Fruit fly (Drosophila melanogaster) whole organism, embryonic: ENCODE measurements around the gene CG43121.

Experiments used
- Ada2b ChIP-seq: fragments of 200-800 bp; sonication (Bioruptor generic); IDR thresholded peaks from 2 replicates; pipeline ENCODE4 v1.3.6; 2022; ENCODE audit warnings: missing biosample characterization, missing genetic modification characterization
- CG10274 ChIP-seq: fragments of 200-800 bp; sonication (Bioruptor generic); optimal IDR thresholded peaks from 3 replicates; lab custom pipeline; 2017; ENCODE audit warnings: missing biosample characterization, mild to moderate bottlenecking, missing genetic modification characterization
- CG11398 ChIP-seq: fragments of 200-800 bp; sonication (Bioruptor generic); optimal IDR thresholded peaks from 2 replicates; lab custom pipeline; 2016; ENCODE audit warnings: missing biosample characterization, missing genetic modification characterization
- CG15073 ChIP-seq: fragments of 200-800 bp; sonication (Bioruptor generic); optimal IDR thresholded peaks from 2 replicates; lab custom pipeline; 2016; ENCODE audit warnings: missing biosample characterization, missing genetic modification characterization
- CG18764 ChIP-seq: fragments of 200-800 bp; sonication (Bioruptor generic); optimal IDR thresholded peaks from 3 replicates; lab custom pipeline; 2016; ENCODE audit warnings: missing biosample characterization, missing genetic modification characterization
- CG2199 ChIP-seq: fragments of 200-800 bp; sonication (Bioruptor generic); IDR thresholded peaks from 3 replicates; pipeline ENCODE4 v1.3.6; 2022; ENCODE audit warnings: missing biosample characterization, missing genetic modification characterization
- CG2202 ChIP-seq: fragments of 200-800 bp; sonication (Bioruptor generic); optimal IDR thresholded peaks from 2 replicates; lab custom pipeline; 2018; ENCODE audit warnings: missing biosample characterization, mild to moderate bottlenecking, missing genetic modification characterization
- CG5245 ChIP-seq: fragments of 200-800 bp; sonication (Bioruptor generic); optimal IDR thresholded peaks from 3 replicates; lab custom pipeline; 2016; ENCODE audit warnings: missing biosample characterization, missing genetic modification characterization
- CG7357 ChIP-seq: fragments of 200-800 bp; sonication (Bioruptor generic); IDR thresholded peaks from 3 replicates; pipeline ENCODE4 v1.3.6; 2022; ENCODE audit warnings: missing biosample characterization, missing genetic modification characterization
- CG7556 ChIP-seq: fragments of 200-800 bp; sonication (Bioruptor generic); optimal IDR thresholded peaks from 2 replicates; lab custom pipeline; 2017; ENCODE audit warnings: missing biosample characterization, mild to moderate bottlenecking, missing genetic modification characterization
- CG8089 ChIP-seq: fragments of 200-800 bp; sonication (Bioruptor generic); optimal IDR thresholded peaks from 3 replicates; lab custom pipeline; 2016; ENCODE audit warnings: missing biosample characterization, missing genetic modification characterization
- CG8478 ChIP-seq: fragments of >200 bp; optimal IDR thresholded peaks from 2 replicates; lab custom pipeline; 2018
- CoRest ChIP-seq: fragments of 200-800 bp; sonication (Bioruptor generic); optimal IDR thresholded peaks from 3 replicates; lab custom pipeline; 2018; ENCODE audit warnings: missing biosample characterization, mild to moderate bottlenecking, missing genetic modification characterization, moderate library complexity
- Dad ChIP-seq: fragments of 200-800 bp; sonication (Bioruptor generic); optimal IDR thresholded peaks from 3 replicates; lab custom pipeline; 2016; ENCODE audit warnings: missing biosample characterization, missing genetic modification characterization
- Ets65A ChIP-seq: fragments of 200-800 bp; sonication (Bioruptor generic); peaks from one replicate; lab custom pipeline; 2016; ENCODE audit warnings: missing biosample characterization, missing genetic modification characterization
- Hand ChIP-seq: fragments of 200-800 bp; sonication (Bioruptor generic); optimal IDR thresholded peaks from 2 replicates; lab custom pipeline; 2017; ENCODE audit warnings: mild to moderate bottlenecking, missing biosample characterization, missing genetic modification reagents, missing genetic modification characterization
- HmgD ChIP-seq: fragments of 200-800 bp; sonication (Bioruptor generic); optimal IDR thresholded peaks from 3 replicates; lab custom pipeline; 2016; ENCODE audit warnings: missing biosample characterization, missing genetic modification characterization
- Hsf ChIP-seq: fragments of 200-800 bp; sonication (Bioruptor generic); optimal IDR thresholded peaks from 3 replicates; lab custom pipeline; 2016; ENCODE audit warnings: missing biosample characterization, missing genetic modification characterization
- NfI ChIP-seq: fragments of 200-800 bp; sonication (Bioruptor generic); optimal IDR thresholded peaks from 3 replicates; lab custom pipeline; 2018; ENCODE audit warnings: missing biosample characterization, mild to moderate bottlenecking, missing genetic modification characterization, moderate library complexity
- Poxn ChIP-seq: fragments of 200-800 bp; sonication (Bioruptor generic); IDR thresholded peaks from 2 replicates; pipeline ENCODE4 v1.3.6; 2022; ENCODE audit warnings: missing biosample characterization, missing genetic modification characterization
- Rfx ChIP-seq: fragments of 200-800 bp; sonication (Bioruptor generic); IDR thresholded peaks from 2 replicates; pipeline ENCODE4 v1.3.6; 2022; ENCODE audit warnings: missing biosample characterization, missing genetic modification characterization
- Six4 ChIP-seq: fragments of 200-800 bp; sonication (Bioruptor generic); optimal IDR thresholded peaks from 2 replicates; lab custom pipeline; 2016; ENCODE audit warnings: missing biosample characterization, missing genetic modification characterization
- Sox102F ChIP-seq: fragments of 200-800 bp; sonication (Bioruptor generic); optimal IDR thresholded peaks from 2 replicates; lab custom pipeline; 2018; ENCODE audit warnings: missing biosample characterization, mild to moderate bottlenecking, missing genetic modification characterization, moderate library complexity
- Stat92E ChIP-seq, 3 experiments: fragments of >200 bp in 2 of 3; fragments of 200-800 bp in 1 of 3; sonication (Bioruptor generic) in 1 of 3; optimal IDR thresholded peaks; 2 replicates each; lab custom pipeline; 2017 to 2019; ENCODE audit warnings: missing biosample characterization in 3 of 3, missing genetic modification characterization in 3 of 3, mild to moderate bottlenecking in 1 of 3, moderate library complexity in 1 of 3
- Tbp ChIP-seq: fragments of >200 bp; optimal IDR thresholded peaks from 2 replicates; lab custom pipeline; 2018; ENCODE audit warnings: missing biosample characterization, missing genetic modification characterization
- Xbp1 ChIP-seq: fragments of 200-800 bp; sonication (Bioruptor generic); optimal IDR thresholded peaks from 3 replicates; lab custom pipeline; 2016; ENCODE audit warnings: missing biosample characterization, mild to moderate bottlenecking, missing genetic modification characterization
- YL-1 ChIP-seq: fragments of 200-800 bp; sonication (Bioruptor generic); optimal IDR thresholded peaks from 3 replicates; lab custom pipeline; 2017; ENCODE audit warnings: missing biosample characterization, mild to moderate bottlenecking, missing genetic modification characterization
- bab2 ChIP-seq: fragments of 200-800 bp; sonication (Bioruptor generic); optimal IDR thresholded peaks from 2 replicates; lab custom pipeline; 2016; ENCODE audit warnings: missing biosample characterization, missing genetic modification characterization
- bsh ChIP-seq, 2 experiments: fragments of 200-800 bp; sonication (Bioruptor generic); optimal IDR thresholded peaks; 2 replicates each; lab custom pipeline; 2017 to 2018; ENCODE audit warnings: mild to moderate bottlenecking in 2 of 2, missing biosample characterization in 2 of 2, missing genetic modification characterization in 2 of 2, moderate library complexity in 1 of 2
- chn ChIP-seq: fragments of 200-800 bp; sonication (Bioruptor generic); optimal IDR thresholded peaks from 2 replicates; lab custom pipeline; 2016; ENCODE audit warnings: missing biosample characterization, missing genetic modification characterization
- croc ChIP-seq: fragments of 200-800 bp; sonication (Bioruptor generic); conservative IDR thresholded peaks from 3 replicates; pipeline ENCODE4 v1.3.6; 2022; ENCODE audit warnings: missing biosample characterization, missing genetic modification characterization
- cwo ChIP-seq: fragments of 200-800 bp; sonication (Bioruptor generic); optimal IDR thresholded peaks from 3 replicates; lab custom pipeline; 2017; ENCODE audit warnings: missing biosample characterization, missing genetic modification characterization, mild to moderate bottlenecking, moderate library complexity, missing genetic modification reagents
- dmrt99B ChIP-seq: fragments of 200-800 bp; sonication (Bioruptor generic); optimal IDR thresholded peaks from 2 replicates; lab custom pipeline; 2018; ENCODE audit warnings: missing biosample characterization, mild to moderate bottlenecking, missing genetic modification characterization, moderate library complexity
- fd96Cb ChIP-seq: fragments of 200-800 bp; sonication (Bioruptor generic); optimal IDR thresholded peaks from 2 replicates; lab custom pipeline; 2018; ENCODE audit warnings: missing biosample characterization, mild to moderate bottlenecking, missing genetic modification characterization, moderate library complexity
- gsb ChIP-seq: fragments of 200-800 bp; sonication (Bioruptor generic); IDR thresholded peaks from 2 replicates; pipeline ENCODE4 v1.3.6; 2022; ENCODE audit warnings: missing biosample characterization, missing genetic modification characterization
- her ChIP-seq: fragments of 200-800 bp; sonication (Bioruptor generic); optimal IDR thresholded peaks from 2 replicates; lab custom pipeline; 2016; ENCODE audit warnings: missing biosample characterization, missing genetic modification characterization
- inv ChIP-seq: fragments of 200-800 bp; sonication (Bioruptor generic); IDR thresholded peaks from 2 replicates; pipeline ENCODE4 v1.3.6; 2022; ENCODE audit warnings: missing biosample characterization, missing genetic modification characterization; ENCODE audit not compliant: partially characterized antibody
- jumu ChIP-seq: fragments of 200-800 bp; sonication (Bioruptor generic); optimal IDR thresholded peaks from 3 replicates; lab custom pipeline; 2016; ENCODE audit warnings: missing biosample characterization, missing genetic modification characterization
- phol ChIP-seq: fragments of 200-800 bp; sonication (Bioruptor generic); optimal IDR thresholded peaks from 3 replicates; lab custom pipeline; 2018; ENCODE audit warnings: missing biosample characterization, mild to moderate bottlenecking, missing genetic modification characterization, moderate library complexity
- sd ChIP-seq: fragments of 200-800 bp; sonication (Bioruptor generic); optimal IDR thresholded peaks from 3 replicates; lab custom pipeline; 2018; ENCODE audit warnings: missing biosample characterization, mild to moderate bottlenecking, missing genetic modification characterization, moderate library complexity
- seq ChIP-seq: fragments of 200-800 bp; sonication (Bioruptor generic); IDR thresholded peaks from 2 replicates; pipeline ENCODE4 v1.3.6; 2022; ENCODE audit warnings: missing biosample characterization, missing genetic modification characterization
- so ChIP-seq: fragments of 200-800 bp; sonication (Bioruptor generic); IDR thresholded peaks from 3 replicates; pipeline ENCODE4 v1.3.6; 2022; ENCODE audit warnings: missing biosample characterization, missing genetic modification characterization
- tll ChIP-seq, 2 experiments: fragments of 200-800 bp in 1 of 2; fragments of >200 bp in 1 of 2; sonication (Bioruptor generic) in 1 of 2; optimal IDR thresholded peaks; 2 replicates each; lab custom pipeline; 2017 to 2019; ENCODE audit warnings: missing biosample characterization in 2 of 2, missing genetic modification characterization in 2 of 2, mild to moderate bottlenecking in 1 of 2, moderate library complexity in 1 of 2
- toy ChIP-seq: fragments of 200-800 bp; sonication (Bioruptor generic); IDR thresholded peaks from 2 replicates; pipeline ENCODE4 v1.3.6; 2022; ENCODE audit warnings: missing biosample characterization, missing genetic modification characterization
- ttk ChIP-seq: fragments of 200-800 bp; sonication (Bioruptor generic); IDR thresholded peaks from 2 replicates; pipeline ENCODE4 v2.1.2; 2022; ENCODE audit warnings: missing biosample characterization, missing genetic modification characterization
- unc-4 ChIP-seq: fragments of 200-800 bp; sonication (Bioruptor generic); IDR thresholded peaks from 2 replicates; pipeline ENCODE4 v1.3.6; 2022; ENCODE audit warnings: missing biosample characterization, missing genetic modification characterization; ENCODE audit not compliant: partially characterized antibody
- z ChIP-seq: fragments of 200-800 bp; sonication (Bioruptor generic); IDR thresholded peaks from 3 replicates; pipeline ENCODE4 v1.3.6; 2022; ENCODE audit warnings: missing biosample characterization, missing genetic modification characterization
- zen ChIP-seq: fragments of 200-800 bp; sonication (Bioruptor generic); optimal IDR thresholded peaks from 3 replicates; lab custom pipeline; 2018; ENCODE audit warnings: missing biosample characterization, mild to moderate bottlenecking, missing genetic modification characterization, moderate library complexity

CG43121 gene

dm6 chr3L:14663750-14664149, 8.5 kb downstream of the CG43121 start:
- TF ChIP-seq Dad (GFP tag; lab: Kevin White, UChicago), result no peak
- no peak for TF ChIP-seq bsh (GFP tag; optimal IDR thresholded peaks at IDR 0.05; lab: Kevin White, UChicago)
- no peak for TF ChIP-seq sd (tag; lab: Kevin White, UChicago)
- TF ChIP-seq CG10274, result no peak
- peak in 1 of 3 experiments; percentile 71 for TF ChIP-seq Stat92E (GFP tag; optimal IDR thresholded peaks at IDR 0.05; lab: Kevin White, UChicago)
- TF ChIP-seq tll (GFP tag; optimal IDR thresholded peaks at IDR 0.05; lab: Kevin White, UChicago), result peak in 1 of 2 experiments; percentile 62
- no peak for TF ChIP-seq ttk (GFP tag; lab: Robert Waterston, UW)
- no peak for TF ChIP-seq dmrt99B (tag; lab: Kevin White, UChicago)
- TF ChIP-seq HmgD, result no peak
- peak; percentile 10 for TF ChIP-seq Ets65A (GFP tag; lab: Kevin White, UChicago)
- no peak for TF ChIP-seq CG18764 (GFP tag; lab: Kevin White, UChicago)
- no peak for TF ChIP-seq phol (tag; lab: Kevin White, UChicago)
- TF ChIP-seq CG2199 (GFP tag; lab: Robert Waterston, UW), result 0 out of 3 replicates have a peak, but pooled peaks have one; percentile 5
- TF ChIP-seq, all 482 proteins: peak for 4

DNA sequence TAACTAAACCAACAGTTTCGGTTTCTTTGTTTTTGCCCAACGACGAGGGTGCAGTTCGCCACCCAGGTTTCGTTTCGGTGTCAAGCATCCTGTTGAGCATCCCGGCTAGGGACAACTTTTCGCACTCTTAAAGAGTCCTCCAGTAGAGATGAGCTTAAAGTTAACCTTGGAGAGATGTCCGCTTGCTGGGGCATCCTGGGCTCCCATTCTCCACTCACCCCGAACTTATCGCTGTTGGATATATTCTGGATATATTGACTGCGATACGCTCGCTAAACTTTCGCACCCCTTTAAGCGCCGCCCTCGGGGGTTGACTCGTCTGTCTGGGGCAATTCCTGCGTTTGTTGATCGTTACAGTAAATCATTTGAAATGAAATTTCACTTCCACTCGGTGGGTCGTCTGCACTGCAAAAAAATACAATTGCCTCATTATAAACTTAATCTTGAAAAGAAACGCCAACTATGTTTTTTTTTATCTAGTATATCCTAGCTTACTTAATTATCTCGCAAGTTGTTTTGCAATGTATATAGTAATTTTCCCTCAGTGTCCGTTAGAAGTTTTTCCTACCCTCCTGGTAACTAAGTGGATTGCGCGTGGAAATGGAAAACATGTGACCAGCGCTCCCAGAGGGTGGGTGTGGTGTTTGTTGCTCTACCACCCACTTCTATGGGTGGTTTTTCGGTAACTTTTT, 10.5 kb downstream of the CG43121 start:
- TF ChIP-seq CG2202 (peak; percentile 61), seq (GFP tag; lab: Robert Waterston, UW) (peak; percentile 89), so (GFP tag; lab: Robert Waterston, UW) (peak; percentile 84), dmrt99B (tag; lab: Kevin White, UChicago) (peak; percentile 83), CG11398 (GFP tag; lab: Kevin White, UChicago) (peak; percentile 70), her (peak; percentile 62), jumu (GFP tag; lab: Kevin White, UChicago) (peak; percentile 79), zen (tag; lab: Kevin White, UChicago) (peak; percentile 14), CG7556 (GFP tag; lab: Kevin White, UChicago) (peak; percentile 88), Sox102F (GFP tag; lab: Kevin White, UChicago) (peak; percentile 83), CoRest (tag; lab: Kevin White, UChicago) (peak; percentile 81), fd96Cb (tag; lab: Kevin White, UChicago) (peak; percentile 79), CG8478 (lab: Kevin White, UChicago) (no peak), Xbp1 (GFP tag; lab: Kevin White, UChicago) (peak; percentile 84), bab2 (peak; percentile 84), NfI (GFP tag; lab: Kevin White, UChicago) (peak; percentile 76), CG15073 (no peak), Tbp (GFP tag; lab: Kevin White, UChicago) (no peak), CG8089 (GFP tag; lab: Kevin White, UChicago) (peak; percentile 53), Rfx (GFP tag; lab: Robert Waterston, UW) (peak; percentile 85), Ada2b (GFP tag; lab: Robert Waterston, UW) (peak; percentile 64), ttk (GFP tag; lab: Robert Waterston, UW) (peak; percentile 85), Hand (GFP tag; lab: Kevin White, UChicago) (peak; percentile 72), z (GFP tag; lab: Robert Waterston, UW) (peak; percentile 55; the same call in 2 of the 3 replicates), Six4 (GFP tag; lab: Kevin White, UChicago) (peak; percentile 77), Hsf (GFP tag; lab: Kevin White, UChicago) (peak; percentile 75), Poxn (GFP tag; lab: Robert Waterston, UW) (no peak), cwo (GFP tag; lab: Kevin White, UChicago) (peak; percentile 79), inv (GFP tag; lab: Robert Waterston, UW) (no peak), toy (peak; percentile 56; the same call in 1 of the 2 replicates), croc (peak; percentile 71), chn (GFP tag; lab: Kevin White, UChicago) (peak; percentile 70), gsb (GFP tag; lab: Robert Waterston, UW) (peak; percentile 66; the same call in 1 of the 2 replicates), unc-4 (GFP tag; lab: Robert Waterston, UW) (no peak), YL-1 (peak; percentile 16), CG5245 (GFP tag; lab: Kevin White, UChicago) (peak; percentile 27), CG7357 (GFP tag; lab: Robert Waterston, UW) (peak; percentile 76; the same call in 2 of the 3 replicates)
